Fruit fly (Drosophila melanogaster) whole organism, larva: ENCODE data around the gene Sap47.
"Not testable (repeated sequence)": the region's sequence is repeated elsewhere in the genome, so short reads cannot be mapped to it uniquely, and the experiment has no call there.

ENCODE experiments used
- noc ChIP-seq: fragments of 200-800 bp; sonication (Bioruptor generic); optimal IDR thresholded peaks from 3 replicates; lab custom pipeline; 2019; ENCODE audit warnings: missing biosample characterization, mild to moderate bottlenecking, missing genetic modification characterization, moderate library complexity

Sap47 gene

dm6 chr3R:15934952-15935351 is at the start of gene Sap47:
Gene Sap47, plus strand, starts transcription at chr3R:15935100.
- TF ChIP-seq noc = no peak

dm6 chr3R:15891188-15891820 is 43.6 kb upstream of the Sap47 start:
- no peak for TF ChIP-seq noc

dm6 chr3R:15895978-15896377 is 38.9 kb upstream of the Sap47 start, which contains the start of gene CG14877:
Gene CG14877, minus strand, starts transcription at chr3R:15896078.
- TF ChIP-seq noc = no peak

- peak; percentile 37 for TF ChIP-seq noc
These were observed 36.6 kb upstream of the Sap47 start for dm6 chr3R:15898302-15898701.

dm6 chr3R:15899650-15900049 is 35.2 kb upstream of the Sap47 start:
- no peak for TF ChIP-seq noc

dm6 chr3R:15904543-15904942 is 30.4 kb upstream of the Sap47 start, which contains the start of gene glob1:
Gene glob1, minus strand, starts transcription at chr3R:15904643.
- not testable (repeated sequence) for TF ChIP-seq noc

- not testable (repeated sequence) for TF ChIP-seq noc
These were observed 26.8 kb upstream of the Sap47 start, which contains the start of gene EndoU for dm6 chr3R:15908098-15908497. Gene EndoU, plus strand, starts transcription at chr3R:15908398.

- no peak for TF ChIP-seq noc
These were observed 21.7 kb upstream of the Sap47 start for dm6 chr3R:15913231-15913630.

dm6 chr3R:15917907-15918306 is 17.0 kb upstream of the Sap47 start, which contains the start of gene CG45105:
Gene CG45105, minus strand, starts transcription at chr3R:15918007.
- TF ChIP-seq noc = no peak

dm6 chr3R:15919367-15920228 is 15.3 kb upstream of the Sap47 start:
- TF ChIP-seq noc = no peak

dm6 chr3R:15920229-15920533 is 14.7 kb upstream of the Sap47 start:
- no peak for TF ChIP-seq noc

dm6 chr3R:15920751-15921156 is 14.1 kb upstream of the Sap47 start, which contains the start of gene Fbxl7:
Gene Fbxl7, plus strand, starts transcription at chr3R:15920898.
- TF ChIP-seq noc = no peak

- TF ChIP-seq noc = no peak
These were observed 13.2 kb upstream of the Sap47 start for dm6 chr3R:15921747-15922146.

dm6 chr3R:15922622-15923574 is 12.0 kb upstream of the Sap47 start:
- TF ChIP-seq noc = no peak

dm6 chr3R:15925329-15925728 is 9.6 kb upstream of the Sap47 start, which contains the start of gene CG34276:
Gene CG34276, plus strand, starts transcription at chr3R:15925629.
- TF ChIP-seq noc = no peak

dm6 chr3R:15925939-15926338 is 9.0 kb upstream of the Sap47 start:
- no peak for TF ChIP-seq noc

- peak; percentile 30 for TF ChIP-seq noc
These were observed 7.7 kb upstream of the Sap47 start for dm6 chr3R:15927172-15927571.
